Worm (Caenorhabditis elegans) whole organism, midembryonic: ENCODE measurements around the gene F34D10.4.

Source experiments
- T22C8.4 ChIP-seq: fragments of 200-800 bp; sonication (Bioruptor generic); IDR thresholded peaks from 2 replicates; pipeline ENCODE4 v1.3.6; 2022; ENCODE audit warnings: missing genetic modification characterization, missing compliant biosample characterization
- flt-1 ChIP-seq: fragments of 200-800 bp; sonication (Bioruptor generic); IDR thresholded peaks from 2 replicates; pipeline ENCODE4 v1.3.6; 2022; ENCODE audit warnings: missing genetic modification characterization, missing compliant biosample characterization
- klf-2 ChIP-seq: fragments of 200-800 bp; sonication (Bioruptor generic); conservative IDR thresholded peaks from 2 replicates; pipeline ENCODE4 v1.3.6; 2022; ENCODE audit warnings: missing genetic modification reagents, missing genetic modification characterization, missing compliant biosample characterization
- med-1 ChIP-seq: sonication (generic microtip); optimal IDR thresholded peaks from 2 replicates; lab custom pipeline; 2017; ENCODE audit warnings: missing genetic modification characterization, mild to moderate bottlenecking, missing compliant biosample characterization, antibody characterized with exemption, missing genetic modification reagents; ENCODE audit not compliant: insufficient read depth
- ref-1 ChIP-seq: fragments of 200-800 bp; sonication (Bioruptor generic); conservative IDR thresholded peaks from 2 replicates; pipeline ENCODE4 v1.3.6; 2022; ENCODE audit warnings: missing genetic modification reagents, missing genetic modification characterization, missing compliant biosample characterization
- ztf-23 ChIP-seq: fragments of 200-800 bp; sonication (Bioruptor generic); IDR thresholded peaks from 2 replicates; pipeline ENCODE4 v1.3.6; 2022; ENCODE audit warnings: missing genetic modification reagents, missing genetic modification characterization, missing compliant biosample characterization
- ztf-29 ChIP-seq: fragments of 200-800 bp; sonication (Bioruptor generic); IDR thresholded peaks from 2 replicates; pipeline ENCODE4 v1.3.6; 2022; ENCODE audit warnings: missing genetic modification reagents, missing genetic modification characterization, missing compliant biosample characterization

DNA sequence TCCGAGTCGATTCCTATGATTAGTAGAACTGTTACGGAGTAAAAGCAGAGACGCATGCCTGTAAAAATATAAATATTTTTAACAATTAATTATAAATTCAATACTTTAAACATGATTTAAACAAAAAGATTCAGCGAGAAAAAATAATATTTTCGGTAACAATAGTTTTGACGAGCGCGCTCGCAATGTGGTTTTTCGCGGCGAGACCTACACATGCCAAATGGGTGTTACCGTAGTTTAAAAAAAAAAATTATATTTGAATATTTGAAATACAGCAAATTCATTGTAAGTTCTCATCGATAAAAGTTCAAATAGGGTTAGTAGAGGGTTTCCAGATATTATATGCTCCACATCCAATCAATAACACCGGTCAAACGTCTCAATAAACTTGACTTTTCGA is 10.0 kb upstream of the F34D10.4 start, which contains the start of gene gldi-5:
- TF ChIP-seq ref-1 (GFP tag; lab: Robert Waterston, UW) (no peak), ztf-29 (GFP tag; lab: Robert Waterston, UW) (no peak), T22C8.4 (GFP tag; lab: Robert Waterston, UW) (no peak), flt-1 (GFP tag; lab: Robert Waterston, UW) (no peak), ztf-23 (GFP tag; lab: Robert Waterston, UW) (no peak), klf-2 (GFP tag; lab: Robert Waterston, UW) (no peak), med-1 (no peak)
